Worm (Caenorhabditis elegans) whole organism, L2 larva: ENCODE results near the gene F42G4.5.
"Not testable (repeated sequence)": the region's sequence is repeated elsewhere in the genome, so short reads cannot be mapped to it uniquely, and the experiment has no call there.

Experiments
- C34F6.9 ChIP-seq: fragments of 150-350 bp; optimal IDR thresholded peaks from 2 replicates; lab custom pipeline; 2014; ENCODE audit warnings: missing biosample characterization, missing genetic modification characterization
- F13H6.1 ChIP-seq: sonication (generic microtip); optimal IDR thresholded peaks from 2 replicates; lab custom pipeline; 2016; ENCODE audit warnings: missing genetic modification characterization, missing compliant biosample characterization
- Y55F3AM.14 ChIP-seq: fragments of 200-800 bp; sonication (Bioruptor generic); optimal IDR thresholded peaks from 2 replicates; lab custom pipeline; 2018; ENCODE audit warnings: mild to moderate bottlenecking, missing genetic modification characterization, missing compliant biosample characterization
- ZK546.5 ChIP-seq: sonication (generic microtip); optimal IDR thresholded peaks from 2 replicates; lab custom pipeline; 2017; ENCODE audit warnings: missing biosample characterization, missing genetic modification characterization
- alr-1 ChIP-seq: fragments of 150-350 bp; optimal IDR thresholded peaks from 2 replicates; lab custom pipeline; 2014; ENCODE audit warnings: missing biosample characterization, missing genetic modification characterization
- aly-2 ChIP-seq: fragments of 150-350 bp; optimal IDR thresholded peaks from 2 replicates; lab custom pipeline; 2014; ENCODE audit warnings: missing biosample characterization, missing genetic modification characterization
- blmp-1 ChIP-seq: sonication (generic microtip); optimal IDR thresholded peaks from 2 replicates; lab custom pipeline; 2017; ENCODE audit warnings: missing genetic modification characterization, mild to moderate bottlenecking, missing compliant biosample characterization, antibody characterized with exemption, moderate library complexity; ENCODE audit not compliant: insufficient read depth
- dmd-4 ChIP-seq: sonication (generic microtip); optimal IDR thresholded peaks from 2 replicates; lab custom pipeline; 2017; ENCODE audit warnings: missing biosample characterization, missing genetic modification characterization
- egl-27 ChIP-seq: sonication (generic microtip); optimal IDR thresholded peaks from 3 replicates; lab custom pipeline; 2017; ENCODE audit warnings: missing biosample characterization, missing genetic modification reagents, missing genetic modification characterization
- elt-1 ChIP-seq: fragments of 150-350 bp; optimal IDR thresholded peaks from 2 replicates; lab custom pipeline; 2014; ENCODE audit warnings: missing biosample characterization, missing genetic modification characterization
- fos-1 ChIP-seq: fragments of 150-350 bp; optimal IDR thresholded peaks from 2 replicates; lab custom pipeline; 2014; ENCODE audit warnings: missing biosample characterization, missing genetic modification characterization
- gmeb-1 ChIP-seq: fragments of 150-350 bp; optimal IDR thresholded peaks from 2 replicates; lab custom pipeline; 2014; ENCODE audit warnings: missing biosample characterization, missing genetic modification characterization
- lin-39 ChIP-seq: fragments of 150-350 bp; optimal IDR thresholded peaks from 2 replicates; lab custom pipeline; 2014; ENCODE audit warnings: missing biosample characterization, missing genetic modification reagents, missing genetic modification characterization
- lsy-2 ChIP-seq, 2 experiments: fragments of 150-350 bp in 1 of 2; sonication (generic microtip) in 1 of 2; optimal IDR thresholded peaks; 2 replicates each; lab custom pipeline; 2014 to 2017; ENCODE audit warnings: missing biosample characterization in 2 of 2, missing genetic modification characterization in 2 of 2
- mab-5 ChIP-seq: fragments of 150-350 bp; optimal IDR thresholded peaks from 2 replicates; lab custom pipeline; 2014; ENCODE audit warnings: missing biosample characterization, missing genetic modification characterization
- mdl-1 ChIP-seq, 2 experiments: fragments of 150-350 bp in 1 of 2; sonication (generic microtip) in 1 of 2; optimal IDR thresholded peaks; 2 replicates each; lab custom pipeline; 2017; ENCODE audit warnings: missing biosample characterization in 2 of 2, missing genetic modification characterization in 2 of 2
- nhr-129 ChIP-seq: fragments of 150-350 bp; optimal IDR thresholded peaks from 2 replicates; lab custom pipeline; 2014; ENCODE audit warnings: missing biosample characterization, missing genetic modification characterization
- nhr-21 ChIP-seq: fragments of 150-350 bp; optimal IDR thresholded peaks from 2 replicates; lab custom pipeline; 2014; ENCODE audit warnings: missing biosample characterization, missing genetic modification characterization
- nhr-23 ChIP-seq: fragments of 150-350 bp; optimal IDR thresholded peaks from 2 replicates; lab custom pipeline; 2014; ENCODE audit warnings: missing biosample characterization, missing genetic modification reagents, missing genetic modification characterization
- nhr-25 ChIP-seq: fragments of 150-350 bp; sonication (generic microtip); optimal IDR thresholded peaks from 3 replicates; lab custom pipeline; 2014; ENCODE audit warnings: missing biosample characterization, missing genetic modification characterization
- nhr-6 ChIP-seq: fragments of 150-350 bp; optimal IDR thresholded peaks from 2 replicates; lab custom pipeline; 2014; ENCODE audit warnings: missing biosample characterization, missing genetic modification characterization
- peb-1 ChIP-seq: fragments of 150-350 bp; optimal IDR thresholded peaks from 2 replicates; lab custom pipeline; 2014; ENCODE audit warnings: missing biosample characterization, missing genetic modification characterization
- skn-1 ChIP-seq: sonication (generic microtip); optimal IDR thresholded peaks from 2 replicates; lab custom pipeline; 2017; ENCODE audit warnings: missing biosample characterization, missing genetic modification characterization
- sma-3 ChIP-seq: sonication (generic microtip); optimal IDR thresholded peaks from 2 replicates; lab custom pipeline; 2016; ENCODE audit warnings: missing genetic modification reagents, missing genetic modification characterization, missing compliant biosample characterization
- snpc-4 ChIP-seq: fragments of 150-350 bp; optimal IDR thresholded peaks from 2 replicates; lab custom pipeline; 2014; ENCODE audit warnings: missing biosample characterization, missing genetic modification characterization
- unc-39 ChIP-seq: fragments of 150-350 bp; optimal IDR thresholded peaks from 2 replicates; lab custom pipeline; 2014; ENCODE audit warnings: missing biosample characterization, missing genetic modification characterization
- unc-55 ChIP-seq: fragments of 150-350 bp; sonication (generic microtip); optimal IDR thresholded peaks from 3 replicates; lab custom pipeline; 2014; ENCODE audit warnings: missing biosample characterization, missing genetic modification reagents, missing genetic modification characterization
- zag-1 ChIP-seq: fragments of 150-350 bp; optimal IDR thresholded peaks from 2 replicates; lab custom pipeline; 2014; ENCODE audit warnings: missing biosample characterization, missing genetic modification characterization
- ztf-1 ChIP-seq: fragments of 200-800 bp; sonication (Bioruptor generic); conservative IDR thresholded peaks from 2 replicates; pipeline ENCODE4 v1.3.6; 2022; ENCODE audit warnings: missing genetic modification characterization, missing compliant biosample characterization
- ztf-11 ChIP-seq: sonication (generic microtip); optimal IDR thresholded peaks from 2 replicates; lab custom pipeline; 2017; ENCODE audit warnings: missing biosample characterization, missing genetic modification characterization
- ztf-4 ChIP-seq: fragments of 150-350 bp; optimal IDR thresholded peaks from 2 replicates; lab custom pipeline; 2014; ENCODE audit warnings: missing biosample characterization, missing genetic modification characterization

Gene F42G4.5

ce11 chrII:13036717-13037116 is 36.6 kb upstream of the F42G4.5 start, which contains the start of gene F18A11.3 (continued):
- TF ChIP-seq unc-39 (no peak), ztf-11 (tag; lab: Kevin White, UChicago) (no peak)

- TF ChIP-seq mab-5 (tag; lab: Kevin White, UChicago); nhr-23 (tag; lab: Kevin White, UChicago); mdl-1 (tag; optimal IDR thresholded peaks at IDR 0.05; lab: Kevin White, UChicago): not testable (repeated sequence)
Measured at ce11 chrII:13043433-13044054, 29.7 kb upstream of the F42G4.5 start, which contains the start of gene puf-6. Gene puf-6 (minus strand): TSS chrII:13043445.

- not testable (repeated sequence) for TF ChIP-seq lin-39, ztf-4, dmd-4 (tag; lab: Kevin White, UChicago)
Measured at ce11 chrII:13047106-13047505, 26.2 kb upstream of the F42G4.5 start, which contains the start of gene F42G4.7. Gene F42G4.7 (minus strand): TSS chrII:13047290.

- TF ChIP-seq skn-1 (tag; lab: Kevin White, UChicago); unc-55 (GFP tag; lab: Kevin White, UChicago); ZK546.5 (tag; lab: Kevin White, UChicago): not testable (repeated sequence)
Measured at ce11 chrII:13047609-13048008, 25.7 kb upstream of the F42G4.5 start, which contains the start of gene F42G4.2. Gene F42G4.2 (plus strand): TSS chrII:13047909.

- TF ChIP-seq nhr-6 (tag; lab: Kevin White, UChicago) (no peak), snpc-4 (peak; percentile 41)
Measured at ce11 chrII:13050050-13050449, 23.2 kb upstream of the F42G4.5 start.

ce11 chrII:13053443-13053842 is 19.8 kb upstream of the F42G4.5 start:
- no peak for TF ChIP-seq ZK546.5 (tag; lab: Kevin White, UChicago)
- peak; percentile 52 for TF ChIP-seq blmp-1 (tag; lab: Kevin White, UChicago)

ce11 chrII:13056580-13056979 is 16.7 kb upstream of the F42G4.5 start, which contains the start of gene zyx-1:
Gene zyx-1 (plus strand): TSS chrII:13056910.
- no peak for TF ChIP-seq Y55F3AM.14 (GFP tag; lab: Kevin White, UChicago)
- TF ChIP-seq ztf-1 (GFP tag; lab: Robert Waterston, UW), result no peak
- TF ChIP-seq F13H6.1 (tag; lab: Kevin White, UChicago), result no peak
- TF ChIP-seq unc-55 (GFP tag; lab: Kevin White, UChicago), result no peak
- no peak for TF ChIP-seq dmd-4 (tag; lab: Kevin White, UChicago)
- TF ChIP-seq skn-1 (tag; lab: Kevin White, UChicago), result no peak
- no peak for TF ChIP-seq nhr-21
- TF ChIP-seq zag-1 (tag; lab: Kevin White, UChicago), result no peak
- no peak for TF ChIP-seq egl-27 (tag; lab: Kevin White, UChicago)
- TF ChIP-seq sma-3 (GFP tag; lab: Kevin White, UChicago), result no peak
- TF ChIP-seq peb-1 (tag; lab: Kevin White, UChicago), result no peak
- no peak for TF ChIP-seq nhr-25 (tag; lab: Kevin White, UChicago)
- no peak for TF ChIP-seq nhr-129 (tag; lab: Kevin White, UChicago)
- TF ChIP-seq gmeb-1, result no peak
- TF ChIP-seq lsy-2 (tag; optimal IDR thresholded peaks at IDR 0.05; lab: Kevin White, UChicago), result no peak

- no peak for TF ChIP-seq nhr-25 (tag; lab: Kevin White, UChicago)
- TF ChIP-seq unc-55 (GFP tag; lab: Kevin White, UChicago), result no peak
- TF ChIP-seq blmp-1 (tag; lab: Kevin White, UChicago), result no peak
- TF ChIP-seq C34F6.9 (tag; lab: Kevin White, UChicago), result no peak
- no peak for TF ChIP-seq elt-1
- no peak for TF ChIP-seq nhr-23 (tag; lab: Kevin White, UChicago)
- TF ChIP-seq aly-2 (tag; lab: Kevin White, UChicago), result no peak
- TF ChIP-seq lsy-2 (tag; optimal IDR thresholded peaks at IDR 0.05; lab: Kevin White, UChicago), result no peak
- TF ChIP-seq dmd-4 (tag; lab: Kevin White, UChicago), result no peak
- no peak for TF ChIP-seq fos-1
- no peak for TF ChIP-seq alr-1 (tag; lab: Kevin White, UChicago)
Measured at ce11 chrII:13059196-13059595, 14.1 kb upstream of the F42G4.5 start.
